Fruit fly (Drosophila melanogaster) whole organism, embryonic: ENCODE measurements around the gene kra.

ENCODE experiments used
- CG10431 ChIP-seq: fragments of 200-800 bp; sonication (Bioruptor generic); optimal IDR thresholded peaks from 3 replicates; lab custom pipeline; 2018; ENCODE audit warnings: missing biosample characterization, mild to moderate bottlenecking, missing genetic modification characterization
- CG10654 ChIP-seq: fragments of 200-800 bp; sonication (Bioruptor generic); optimal IDR thresholded peaks from 2 replicates; lab custom pipeline; 2016; ENCODE audit warnings: missing biosample characterization, missing genetic modification characterization
- CG11398 ChIP-seq: fragments of 200-800 bp; sonication (Bioruptor generic); optimal IDR thresholded peaks from 2 replicates; lab custom pipeline; 2016; ENCODE audit warnings: missing biosample characterization, missing genetic modification characterization
- CG12071 ChIP-seq: fragments of 200-800 bp; sonication (Bioruptor generic); optimal IDR thresholded peaks from 3 replicates; lab custom pipeline; 2018; ENCODE audit warnings: missing biosample characterization, mild to moderate bottlenecking, missing genetic modification characterization
- CG12236 ChIP-seq: fragments of 200-800 bp; sonication (Bioruptor generic); optimal IDR thresholded peaks from 2 replicates; lab custom pipeline; 2016; ENCODE audit warnings: missing biosample characterization, missing genetic modification characterization
- CG12659 ChIP-seq: fragments of 200-800 bp; sonication (Bioruptor generic); optimal IDR thresholded peaks from 3 replicates; lab custom pipeline; 2017; ENCODE audit warnings: mild to moderate bottlenecking, missing biosample characterization, missing genetic modification reagents, missing genetic modification characterization
- CG13424 ChIP-seq: fragments of 200-800 bp; sonication (Bioruptor generic); optimal IDR thresholded peaks from 2 replicates; lab custom pipeline; 2019; ENCODE audit warnings: missing biosample characterization, mild to moderate bottlenecking, missing genetic modification characterization, moderate library complexity
- CG14441 ChIP-seq: fragments of 200-800 bp; sonication (Bioruptor generic); IDR thresholded peaks from 2 replicates; pipeline ENCODE4 v1.3.6; 2022; ENCODE audit warnings: missing biosample characterization, missing genetic modification characterization
- CG1603 ChIP-seq: fragments of 200-800 bp; sonication (Bioruptor generic); optimal IDR thresholded peaks from 2 replicates; lab custom pipeline; 2019; ENCODE audit warnings: missing biosample characterization, mild to moderate bottlenecking, missing genetic modification characterization, moderate library complexity
- CG16813 ChIP-seq: fragments of 200-800 bp; sonication (Bioruptor generic); IDR thresholded peaks from 3 replicates; pipeline ENCODE4 v1.3.6; 2022; ENCODE audit warnings: missing biosample characterization, missing genetic modification characterization; ENCODE audit not compliant: partially characterized antibody
- CG18262 ChIP-seq: fragments of 200-800 bp; optimal IDR thresholded peaks from 3 replicates; lab custom pipeline; 2019; ENCODE audit warnings: missing biosample characterization, mild to moderate bottlenecking, missing genetic modification characterization, moderate library complexity
- CG2712 ChIP-seq: fragments of 200-800 bp; optimal IDR thresholded peaks from 3 replicates; lab custom pipeline; 2019; ENCODE audit warnings: missing biosample characterization, mild to moderate bottlenecking, missing genetic modification characterization, moderate library complexity
- CG32767 ChIP-seq: fragments of 200-800 bp; sonication (Bioruptor generic); IDR thresholded peaks from 2 replicates; pipeline ENCODE4 v1.3.6; 2022; ENCODE audit warnings: missing biosample characterization, missing genetic modification characterization
- CG42726 ChIP-seq: fragments of 200-800 bp; sonication (Bioruptor generic); IDR thresholded peaks from 2 replicates; pipeline ENCODE4 v1.3.6; 2022; ENCODE audit warnings: missing biosample characterization, missing genetic modification characterization; ENCODE audit not compliant: partially characterized antibody
- CG8944 ChIP-seq: fragments of 200-800 bp; sonication (Bioruptor generic); optimal IDR thresholded peaks from 3 replicates; lab custom pipeline; 2016; ENCODE audit warnings: missing biosample characterization, missing genetic modification characterization
- CG9797 ChIP-seq: fragments of 200-800 bp; sonication (Bioruptor generic); optimal IDR thresholded peaks from 3 replicates; lab custom pipeline; 2018; ENCODE audit warnings: missing biosample characterization, mild to moderate bottlenecking, missing genetic modification characterization
- CkIIα-i1 ChIP-seq: fragments of 200-800 bp; sonication (Bioruptor generic); IDR thresholded peaks from 2 replicates; pipeline ENCODE4 v1.3.6; 2022; ENCODE audit warnings: missing biosample characterization, missing genetic modification characterization
- Dref ChIP-seq: fragments of 200-800 bp; sonication (Bioruptor generic); IDR thresholded peaks from 2 replicates; pipeline ENCODE4 v1.3.6; 2022; ENCODE audit warnings: missing biosample characterization, missing genetic modification characterization
- Fer1 ChIP-seq: fragments of 200-800 bp; sonication (Bioruptor generic); optimal IDR thresholded peaks from 2 replicates; lab custom pipeline; 2017; ENCODE audit warnings: missing biosample characterization, mild to moderate bottlenecking, missing genetic modification characterization
- Hand ChIP-seq: fragments of 200-800 bp; sonication (Bioruptor generic); optimal IDR thresholded peaks from 2 replicates; lab custom pipeline; 2017; ENCODE audit warnings: mild to moderate bottlenecking, missing biosample characterization, missing genetic modification reagents, missing genetic modification characterization
- MTF-1 ChIP-seq: fragments of 200-800 bp; sonication (Bioruptor generic); optimal IDR thresholded peaks from 2 replicates; lab custom pipeline; 2018; ENCODE audit warnings: missing biosample characterization, mild to moderate bottlenecking, missing genetic modification characterization, borderline replicate concordance
- Pdp1 ChIP-seq, 2 experiments: fragments of 200-800 bp; sonication (Bioruptor generic); optimal IDR thresholded peaks; 3 replicates each; lab custom pipeline; 2016; ENCODE audit warnings: missing biosample characterization in 2 of 2, missing genetic modification characterization in 2 of 2, mild to moderate bottlenecking in 1 of 2, moderate library complexity in 1 of 2
- Sry-δ ChIP-seq: fragments of 200-800 bp; sonication (Bioruptor generic); optimal IDR thresholded peaks from 2 replicates; lab custom pipeline; 2016; ENCODE audit warnings: missing biosample characterization, missing genetic modification characterization
- ara ChIP-seq: fragments of 200-800 bp; sonication (Bioruptor generic); IDR thresholded peaks from 2 replicates; pipeline ENCODE4 v1.3.6; 2022; ENCODE audit warnings: missing biosample characterization, missing genetic modification characterization
- ato ChIP-seq: fragments of 200-800 bp; sonication (Bioruptor generic); IDR thresholded peaks from 2 replicates; pipeline ENCODE4 v1.3.6; 2022; ENCODE audit warnings: missing biosample characterization, missing genetic modification characterization; ENCODE audit not compliant: partially characterized antibody
- az2 ChIP-seq: fragments of 200-800 bp; sonication (Bioruptor generic); optimal IDR thresholded peaks from 3 replicates; lab custom pipeline; 2016; ENCODE audit warnings: missing biosample characterization, missing genetic modification characterization
- cato ChIP-seq: fragments of 200-800 bp; sonication (Bioruptor generic); optimal IDR thresholded peaks from 2 replicates; lab custom pipeline; 2016; ENCODE audit warnings: missing biosample characterization, missing genetic modification characterization, borderline replicate concordance
- chinmo ChIP-seq: fragments of 200-800 bp; sonication (Bioruptor generic); IDR thresholded peaks from 4 replicates; pipeline ENCODE4 v1.3.6; 2022; ENCODE audit warnings: missing biosample characterization, missing genetic modification characterization; ENCODE audit not compliant: partially characterized antibody
- chn ChIP-seq: fragments of 200-800 bp; sonication (Bioruptor generic); optimal IDR thresholded peaks from 2 replicates; lab custom pipeline; 2016; ENCODE audit warnings: missing biosample characterization, missing genetic modification characterization
- dan ChIP-seq: fragments of 200-800 bp; sonication (Bioruptor generic); IDR thresholded peaks from 2 replicates; pipeline ENCODE4 v1.3.6; 2022; ENCODE audit warnings: missing biosample characterization, missing genetic modification characterization
- danr ChIP-seq: fragments of 200-800 bp; sonication (Bioruptor generic); IDR thresholded peaks from 2 replicates; pipeline ENCODE4 v1.3.6; 2022; ENCODE audit warnings: missing biosample characterization, missing genetic modification characterization
- dimm ChIP-seq: fragments of 200-800 bp; sonication (Bioruptor generic); IDR thresholded peaks from 2 replicates; pipeline ENCODE4 v1.3.6; 2022; ENCODE audit warnings: missing biosample characterization, missing genetic modification characterization
- ems ChIP-seq: fragments of 200-800 bp; sonication (Bioruptor generic); optimal IDR thresholded peaks from 3 replicates; lab custom pipeline; 2016; ENCODE audit warnings: missing biosample characterization, missing genetic modification characterization
- fd96Cb ChIP-seq: fragments of 200-800 bp; sonication (Bioruptor generic); optimal IDR thresholded peaks from 2 replicates; lab custom pipeline; 2018; ENCODE audit warnings: missing biosample characterization, mild to moderate bottlenecking, missing genetic modification characterization, moderate library complexity
- gcm ChIP-seq: fragments of 200-800 bp; sonication (Bioruptor generic); optimal IDR thresholded peaks from 2 replicates; lab custom pipeline; 2019; ENCODE audit warnings: missing biosample characterization, mild to moderate bottlenecking, missing genetic modification characterization, moderate library complexity
- gem ChIP-seq: fragments of 200-800 bp; sonication (Bioruptor generic); optimal IDR thresholded peaks from 2 replicates; lab custom pipeline; 2019; ENCODE audit warnings: missing biosample characterization, mild to moderate bottlenecking, missing genetic modification characterization, moderate library complexity
- gfzf ChIP-seq: fragments of 200-800 bp; sonication (Bioruptor generic); optimal IDR thresholded peaks from 2 replicates; lab custom pipeline; 2016; ENCODE audit warnings: missing biosample characterization, mild to moderate bottlenecking, missing genetic modification characterization, moderate library complexity
- grau ChIP-seq: fragments of 200-800 bp; optimal IDR thresholded peaks from 3 replicates; lab custom pipeline; 2019; ENCODE audit warnings: missing biosample characterization, mild to moderate bottlenecking, missing genetic modification characterization, moderate library complexity
- hth ChIP-seq: fragments of >200 bp; optimal IDR thresholded peaks from 2 replicates; lab custom pipeline; 2017; ENCODE audit warnings: inconsistent platforms
- klu ChIP-seq: fragments of 200-800 bp; sonication (Bioruptor generic); IDR thresholded peaks from 2 replicates; pipeline ENCODE4 v1.3.6; 2022; ENCODE audit warnings: missing biosample characterization, missing genetic modification characterization
- pnt ChIP-seq: fragments of 200-800 bp; sonication (Bioruptor generic); optimal IDR thresholded peaks from 3 replicates; lab custom pipeline; 2016; ENCODE audit warnings: missing biosample characterization, missing genetic modification characterization
- repo ChIP-seq: fragments of 200-800 bp; sonication (Bioruptor generic); optimal IDR thresholded peaks from 2 replicates; lab custom pipeline; 2016; ENCODE audit warnings: missing biosample characterization, missing genetic modification characterization
- sisA ChIP-seq: fragments of 200-800 bp; sonication (Bioruptor generic); IDR thresholded peaks from 2 replicates; pipeline ENCODE4 v1.3.6; 2022; ENCODE audit warnings: missing biosample characterization, missing genetic modification characterization
- sob ChIP-seq: fragments of 200-800 bp; sonication (Bioruptor generic); IDR thresholded peaks from 2 replicates; pipeline ENCODE4 v1.3.6; 2022; ENCODE audit warnings: missing biosample characterization, missing genetic modification characterization
- stc ChIP-seq: fragments of 200-800 bp; sonication (Bioruptor generic); IDR thresholded peaks from 2 replicates; pipeline ENCODE4 v1.3.6; 2022; ENCODE audit warnings: missing biosample characterization, missing genetic modification characterization
- tin ChIP-seq: fragments of 200-800 bp; sonication (Bioruptor generic); optimal IDR thresholded peaks from 3 replicates; lab custom pipeline; 2016; ENCODE audit warnings: missing biosample characterization, missing genetic modification characterization
- tio ChIP-seq: fragments of 200-800 bp; sonication (Bioruptor generic); optimal IDR thresholded peaks from 2 replicates; lab custom pipeline; 2017; ENCODE audit warnings: missing biosample characterization, missing genetic modification characterization, inconsistent platforms

kra gene

dm6 chr3R:5570635-5571436 lies 30.1 kb downstream of the kra start, which contains the start of gene CRMP (continued):
- no peak for TF ChIP-seq CkIIα-i1 (GFP tag; lab: Robert Waterston, UW)
- TF ChIP-seq Fer1 (GFP tag; lab: Kevin White, UChicago) = peak; percentile 36
- peak; percentile 21 for TF ChIP-seq CG18262 (tag; lab: Kevin White, UChicago)
- TF ChIP-seq CG42726 (GFP tag; lab: Robert Waterston, UW) = no peak
- no peak for TF ChIP-seq grau (tag; lab: Kevin White, UChicago)
- no peak for TF ChIP-seq pnt (GFP tag; lab: Kevin White, UChicago)
- TF ChIP-seq Pdp1 (GFP tag; optimal IDR thresholded peaks at IDR 0.05; lab: Kevin White, UChicago) = peak in 1 of 2 experiments; percentile 61
- TF ChIP-seq hth (lab: Kevin White, UChicago) = no peak
- TF ChIP-seq CG32767 (GFP tag; lab: Robert Waterston, UW) = peak; percentile 89
- no peak for TF ChIP-seq sisA (GFP tag; lab: Robert Waterston, UW)
- no peak for TF ChIP-seq Dref

DNA sequence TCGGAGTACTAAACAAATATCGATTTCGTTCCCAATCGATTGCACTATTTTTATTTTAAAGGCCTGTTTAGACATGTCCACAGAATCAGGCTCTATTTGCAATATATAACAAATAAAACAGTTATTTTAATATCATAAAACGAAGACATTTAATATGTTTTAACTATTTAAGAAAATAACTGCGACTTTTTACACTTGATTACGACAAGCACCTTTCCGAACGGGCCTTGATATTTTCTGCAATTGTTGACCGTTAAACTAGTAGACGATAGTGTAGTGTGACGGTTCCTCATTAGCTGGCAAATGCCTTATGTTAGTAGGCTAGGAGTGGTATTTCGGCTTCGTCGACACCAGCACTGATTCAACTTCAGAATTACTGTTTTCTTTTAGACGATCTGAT lies 32.3 kb downstream of the kra start, which contains the start of the genes CG2931 and Rheb:
TSS of gene CG2931 (minus strand) at position 26 of the 400 bp plus-strand sequence.
TSS of gene Rheb (plus strand) at position 332 of the 400 bp plus-strand sequence.
- TF ChIP-seq CG13424 (tag; lab: Kevin White, UChicago) (peak; percentile 75), repo (GFP tag; lab: Kevin White, UChicago) (no peak), klu (peak; percentile 25; the same call in 1 of the 2 replicates), chn (GFP tag; lab: Kevin White, UChicago) (peak; percentile 61), CG10654 (GFP tag; lab: Kevin White, UChicago) (peak; percentile 56), sob (peak; percentile 70), MTF-1 (GFP tag; lab: Kevin White, UChicago) (no peak), cato (no peak), Sry-δ (GFP tag; lab: Kevin White, UChicago) (peak; percentile 80), stc (GFP tag; lab: Robert Waterston, UW) (peak; percentile 39; the same call in 1 of the 2 replicates), dimm (GFP tag; lab: Robert Waterston, UW) (no peak), gcm (GFP tag; lab: Kevin White, UChicago) (peak; percentile 46), CG12071 (GFP tag; lab: Kevin White, UChicago) (no peak), CG12236 (no peak), CG14441 (peak; percentile 79), danr (GFP tag; lab: Robert Waterston, UW) (peak; percentile 36; the same call in 1 of the 2 replicates), CG16813 (GFP tag; lab: Robert Waterston, UW) (peak; percentile 83), chinmo (GFP tag; lab: Robert Waterston, UW) (no peak), CG9797 (GFP tag; lab: Kevin White, UChicago) (peak; percentile 92), CG10431 (GFP tag; lab: Kevin White, UChicago) (peak; percentile 16), CG8944 (GFP tag; lab: Kevin White, UChicago) (no peak), tio (GFP tag; lab: Kevin White, UChicago) (no peak), CG12659 (GFP tag; lab: Kevin White, UChicago) (peak; percentile 88), hth (lab: Kevin White, UChicago) (no peak), ato (GFP tag; lab: Robert Waterston, UW) (no peak), Hand (GFP tag; lab: Kevin White, UChicago) (peak; percentile 13), CG11398 (GFP tag; lab: Kevin White, UChicago) (no peak), ems (GFP tag; lab: Kevin White, UChicago) (peak; percentile 45), CG2712 (tag; lab: Kevin White, UChicago) (peak; percentile 78), fd96Cb (tag; lab: Kevin White, UChicago) (peak; percentile 48), az2 (GFP tag; lab: Kevin White, UChicago) (peak; percentile 72), ara (GFP tag; lab: Robert Waterston, UW) (peak; percentile 58), CG1603 (peak; percentile 80), dan (GFP tag; lab: Robert Waterston, UW) (no peak), gfzf (GFP tag; lab: Kevin White, UChicago) (peak; percentile 92), gem (tag; lab: Kevin White, UChicago) (peak; percentile 84), tin (GFP tag; lab: Kevin White, UChicago) (peak; percentile 67)
